Worm (Caenorhabditis elegans) whole organism, early embryonic: ENCODE data around the gene F58A3.4.

ENCODE experiments used
- B0310.2 ChIP-seq: sonication (generic microtip); optimal IDR thresholded peaks from 2 replicates; lab custom pipeline; 2016; ENCODE audit warnings: mild to moderate bottlenecking, missing genetic modification characterization, missing compliant biosample characterization
- F13C5.2 ChIP-seq: sonication (generic microtip); optimal IDR thresholded peaks from 2 replicates; lab custom pipeline; 2017; ENCODE audit warnings: mild to moderate bottlenecking, missing genetic modification characterization, inconsistent platforms, missing compliant biosample characterization
- aly-1 ChIP-seq: sonication (generic microtip); optimal IDR thresholded peaks from 2 replicates; lab custom pipeline; 2016; ENCODE audit warnings: missing genetic modification characterization, missing compliant biosample characterization
- ama-1 ChIP-seq: fragments of 150-350 bp; optimal IDR thresholded peaks from 2 replicates; lab custom pipeline; 2014
- ceh-13 ChIP-seq: fragments of 200-800 bp; sonication (Bioruptor generic); optimal IDR thresholded peaks from 2 replicates; lab custom pipeline; 2018; ENCODE audit warnings: mild to moderate bottlenecking, missing genetic modification characterization, missing compliant biosample characterization
- ceh-36 ChIP-seq: sonication (generic microtip); optimal IDR thresholded peaks from 2 replicates; lab custom pipeline; 2016; ENCODE audit warnings: missing genetic modification characterization, inconsistent platforms, missing compliant biosample characterization
- ets-7 ChIP-seq: sonication (generic microtip); optimal IDR thresholded peaks from 2 replicates; lab custom pipeline; 2016; ENCODE audit warnings: missing genotype, missing genetic modification characterization, missing compliant biosample characterization
- flt-1 ChIP-seq: fragments of 200-800 bp; sonication (Bioruptor generic); IDR thresholded peaks from 2 replicates; pipeline ENCODE4 v1.3.6; 2022; ENCODE audit warnings: missing genetic modification characterization, missing compliant biosample characterization
- hmbx-1 ChIP-seq: sonication (generic microtip); optimal IDR thresholded peaks from 2 replicates; lab custom pipeline; 2016; ENCODE audit warnings: mild to moderate bottlenecking, missing genetic modification characterization, missing compliant biosample characterization
- hmg-4 ChIP-seq: fragments of 200-800 bp; sonication (Bioruptor generic); optimal IDR thresholded peaks from 2 replicates; lab custom pipeline; 2018; ENCODE audit warnings: mild to moderate bottlenecking, missing genetic modification characterization, missing compliant biosample characterization
- hnd-1 ChIP-seq: sonication (generic microtip); optimal IDR thresholded peaks from 2 replicates; lab custom pipeline; 2016; ENCODE audit warnings: missing genetic modification characterization, missing compliant biosample characterization
- pes-1 ChIP-seq: fragments of 200-800 bp; sonication (Bioruptor generic); IDR thresholded peaks from 2 replicates; pipeline ENCODE4 v1.3.6; 2022; ENCODE audit warnings: missing genetic modification reagents, missing genetic modification characterization, missing compliant biosample characterization
- scrt-1 ChIP-seq: fragments of 200-800 bp; sonication (Bioruptor generic); IDR thresholded peaks from 2 replicates; pipeline ENCODE4 v1.3.6; 2022; ENCODE audit warnings: missing genetic modification characterization, missing compliant biosample characterization
- sea-1 ChIP-seq: fragments of 200-800 bp; sonication (Bioruptor generic); conservative IDR thresholded peaks from 2 replicates; pipeline ENCODE4 v1.3.6; 2022; ENCODE audit warnings: missing genetic modification characterization, missing compliant biosample characterization
- tbx-11 ChIP-seq: fragments of 200-800 bp; sonication (Bioruptor generic); IDR thresholded peaks from 2 replicates; pipeline ENCODE4 v1.3.6; 2022; ENCODE audit warnings: missing genetic modification characterization, missing compliant biosample characterization
- tbx-37 ChIP-seq: fragments of 200-800 bp; sonication (Bioruptor generic); conservative IDR thresholded peaks from 2 replicates; pipeline ENCODE4 v1.3.6; 2022; ENCODE audit warnings: missing genetic modification reagents, missing genetic modification characterization, missing compliant biosample characterization
- tra-4 ChIP-seq: sonication (generic microtip); optimal IDR thresholded peaks from 2 replicates; lab custom pipeline; 2017; ENCODE audit warnings: missing genetic modification characterization, missing compliant biosample characterization

F58A3.4 gene

ce11 chrX:11032412-11032811 is 21.9 kb upstream of the F58A3.4 start:
- TF ChIP-seq tbx-11 (no peak), ama-1 (no peak), ceh-13 (GFP tag; lab: Kevin White, UChicago) (no peak), scrt-1 (GFP tag; lab: Robert Waterston, UW) (no peak), flt-1 (GFP tag; lab: Robert Waterston, UW) (no peak), hmbx-1 (tag; lab: Kevin White, UChicago) (no peak), hnd-1 (tag; lab: Kevin White, UChicago) (no peak)

- no peak for TF ChIP-seq F13C5.2
- TF ChIP-seq ceh-36 (tag; lab: Kevin White, UChicago), result no peak
- TF ChIP-seq pes-1, result 0 out of 2 replicates have a peak, but pooled peaks have one; percentile 27
- TF ChIP-seq hnd-1 (tag; lab: Kevin White, UChicago), result no peak
- no peak for TF ChIP-seq aly-1 (tag; lab: Kevin White, UChicago)
- no peak for TF ChIP-seq scrt-1 (GFP tag; lab: Robert Waterston, UW)
These were observed 21.4 kb upstream of the F58A3.4 start for ce11 chrX:11031869-11032268.

- TF ChIP-seq aly-1 (tag; lab: Kevin White, UChicago), result no peak
- TF ChIP-seq ceh-36 (tag; lab: Kevin White, UChicago), result peak; percentile 20
- TF ChIP-seq sea-1, result no peak
- TF ChIP-seq scrt-1 (GFP tag; lab: Robert Waterston, UW), result no peak
- TF ChIP-seq ets-7, result peak; percentile 74
- peak; percentile 98 for TF ChIP-seq hmg-4 (GFP tag; lab: Kevin White, UChicago)
- TF ChIP-seq tra-4 (tag; lab: Kevin White, UChicago), result peak; percentile 4
- 0 out of 2 replicates have a peak, but pooled peaks have one; percentile 19 for TF ChIP-seq pes-1
- no peak for TF ChIP-seq tbx-37
- TF ChIP-seq flt-1 (GFP tag; lab: Robert Waterston, UW), result peak; percentile 44; the same call in 1 of the 2 replicates
- no peak for TF ChIP-seq ama-1
- TF ChIP-seq tbx-11, result no peak
- TF ChIP-seq F13C5.2, result peak; percentile 40
- TF ChIP-seq ceh-13 (GFP tag; lab: Kevin White, UChicago), result no peak
- no peak for TF ChIP-seq B0310.2 (tag; lab: Kevin White, UChicago)
- TF ChIP-seq hnd-1 (tag; lab: Kevin White, UChicago), result no peak
- TF ChIP-seq hmbx-1 (tag; lab: Kevin White, UChicago), result no peak
These were observed 20.7 kb upstream of the F58A3.4 start for ce11 chrX:11031047-11031695.

- no peak for TF ChIP-seq ama-1
- no peak for TF ChIP-seq aly-1 (tag; lab: Kevin White, UChicago)
- TF ChIP-seq sea-1, result no peak
- TF ChIP-seq ceh-13 (GFP tag; lab: Kevin White, UChicago), result no peak
- TF ChIP-seq tra-4 (tag; lab: Kevin White, UChicago), result no peak
- TF ChIP-seq tbx-11, result no peak
- TF ChIP-seq ets-7, result no peak
- no peak for TF ChIP-seq hnd-1 (tag; lab: Kevin White, UChicago)
- TF ChIP-seq F13C5.2, result no peak
- no peak for TF ChIP-seq B0310.2 (tag; lab: Kevin White, UChicago)
- TF ChIP-seq pes-1, result no peak
- no peak for TF ChIP-seq ceh-36 (tag; lab: Kevin White, UChicago)
- TF ChIP-seq hmbx-1 (tag; lab: Kevin White, UChicago), result no peak
- TF ChIP-seq scrt-1 (GFP tag; lab: Robert Waterston, UW), result no peak
- no peak for TF ChIP-seq hmg-4 (GFP tag; lab: Kevin White, UChicago)
These were observed 18.2 kb upstream of the F58A3.4 start, which contains the start of gene ldb-1 for ce11 chrX:11028617-11029016. Gene ldb-1, plus strand, starts transcription at chrX:11028917.

ce11 chrX:11016100-11016499 is 5.6 kb upstream of the F58A3.4 start, which contains the start of gene egl-15:
Gene egl-15, plus strand, starts transcription at chrX:11016400.
- TF ChIP-seq B0310.2 (tag; lab: Kevin White, UChicago), result no peak
- no peak for TF ChIP-seq sea-1
- TF ChIP-seq ceh-13 (GFP tag; lab: Kevin White, UChicago), result no peak
- TF ChIP-seq hmg-4 (GFP tag; lab: Kevin White, UChicago), result no peak
- TF ChIP-seq tra-4 (tag; lab: Kevin White, UChicago), result no peak
- no peak for TF ChIP-seq ceh-36 (tag; lab: Kevin White, UChicago)
- TF ChIP-seq flt-1 (GFP tag; lab: Robert Waterston, UW), result no peak
- TF ChIP-seq hmbx-1 (tag; lab: Kevin White, UChicago), result no peak
- TF ChIP-seq F13C5.2, result no peak
- no peak for TF ChIP-seq ets-7
- no peak for TF ChIP-seq pes-1
- TF ChIP-seq hnd-1 (tag; lab: Kevin White, UChicago), result no peak
- TF ChIP-seq aly-1 (tag; lab: Kevin White, UChicago), result no peak
- no peak for TF ChIP-seq tbx-11
- TF ChIP-seq tbx-37, result no peak
- TF ChIP-seq scrt-1 (GFP tag; lab: Robert Waterston, UW), result no peak
- no peak for TF ChIP-seq ama-1

- TF ChIP-seq sea-1 (no peak), ceh-13 (GFP tag; lab: Kevin White, UChicago) (no peak), hmg-4 (GFP tag; lab: Kevin White, UChicago) (no peak), B0310.2 (tag; lab: Kevin White, UChicago) (no peak), flt-1 (GFP tag; lab: Robert Waterston, UW) (no peak), tbx-11 (no peak), tra-4 (tag; lab: Kevin White, UChicago) (no peak), scrt-1 (GFP tag; lab: Robert Waterston, UW) (no peak), F13C5.2 (no peak), pes-1 (no peak), hmbx-1 (tag; lab: Kevin White, UChicago) (no peak)
These were observed 4.2 kb upstream of the F58A3.4 start for ce11 chrX:11014394-11015280.

- TF ChIP-seq ceh-13 (GFP tag; lab: Kevin White, UChicago) (no peak), tra-4 (tag; lab: Kevin White, UChicago) (no peak), tbx-11 (no peak), F13C5.2 (no peak), scrt-1 (GFP tag; lab: Robert Waterston, UW) (no peak), hmg-4 (GFP tag; lab: Kevin White, UChicago) (no peak), B0310.2 (tag; lab: Kevin White, UChicago) (no peak), ets-7 (no peak), flt-1 (GFP tag; lab: Robert Waterston, UW) (no peak), tbx-37 (no peak), sea-1 (no peak), ama-1 (no peak), pes-1 (no peak), hnd-1 (tag; lab: Kevin White, UChicago) (no peak), ceh-36 (tag; lab: Kevin White, UChicago) (no peak), hmbx-1 (tag; lab: Kevin White, UChicago) (no peak), aly-1 (tag; lab: Kevin White, UChicago) (no peak)
These were observed 1.9 kb upstream of the F58A3.4 start, which contains the start of gene F58A3.3 for ce11 chrX:11012337-11012736. Gene F58A3.3, plus strand, starts transcription at chrX:11012637.
